Fruit fly (Drosophila melanogaster) whole organism, embryonic: ENCODE data around the gene Rpn1.

ENCODE experiments used
- ATbp ChIP-seq: fragments of 200-800 bp; sonication (Bioruptor generic); optimal IDR thresholded peaks from 2 replicates; lab custom pipeline; 2017; ENCODE audit warnings: missing biosample characterization, mild to moderate bottlenecking, missing genetic modification characterization, missing genetic modification reagents
- Awh ChIP-seq: fragments of 200-800 bp; sonication (Bioruptor generic); IDR thresholded peaks from 2 replicates; pipeline ENCODE4, ENCODE4 v1.3.6; 2022; ENCODE audit warnings: missing biosample characterization, missing genetic modification characterization
- B-H1 ChIP-seq: fragments of 200-800 bp; sonication (Bioruptor generic); IDR thresholded peaks from 3 replicates; pipeline ENCODE4 v1.3.6; 2022; ENCODE audit warnings: missing biosample characterization, missing genetic modification characterization
- BEAF-32 ChIP-seq: fragments of 200-800 bp; sonication (Bioruptor generic); optimal IDR thresholded peaks from 3 replicates; lab custom pipeline; 2017; ENCODE audit warnings: missing biosample characterization, missing genetic modification characterization, mild to moderate bottlenecking, moderate library complexity, missing genetic modification reagents
- CG10979 ChIP-seq: fragments of 200-800 bp; sonication (Bioruptor generic); optimal IDR thresholded peaks from 2 replicates; lab custom pipeline; 2018; ENCODE audit warnings: missing biosample characterization, mild to moderate bottlenecking, missing genetic modification characterization, moderate library complexity
- CG12744 ChIP-seq: fragments of 200-800 bp; sonication (Bioruptor generic); optimal IDR thresholded peaks from 2 replicates; lab custom pipeline; 2016; ENCODE audit warnings: missing biosample characterization, missing genetic modification characterization
- CG13894 ChIP-seq: fragments of 200-800 bp; sonication (Bioruptor generic); optimal IDR thresholded peaks from 3 replicates; lab custom pipeline; 2018; ENCODE audit warnings: missing biosample characterization, mild to moderate bottlenecking, missing genetic modification characterization, moderate library complexity
- CG1602 ChIP-seq: fragments of 200-800 bp; sonication (Bioruptor generic); optimal IDR thresholded peaks from 3 replicates; lab custom pipeline; 2016; ENCODE audit warnings: missing biosample characterization, missing genetic modification characterization
- CG17186 ChIP-seq: fragments of 200-800 bp; sonication (Bioruptor generic); optimal IDR thresholded peaks from 3 replicates; lab custom pipeline; 2017; ENCODE audit warnings: missing biosample characterization, missing genetic modification reagents, missing genetic modification characterization
- CG17328 ChIP-seq: fragments of 200-800 bp; sonication (Bioruptor generic); IDR thresholded peaks from 2 replicates; pipeline ENCODE4 v1.3.6; 2022; ENCODE audit warnings: missing biosample characterization, missing genetic modification characterization
- CG17568 ChIP-seq: fragments of 200-800 bp; sonication (Bioruptor generic); optimal IDR thresholded peaks from 2 replicates; lab custom pipeline; 2018; ENCODE audit warnings: missing biosample characterization, mild to moderate bottlenecking, missing genetic modification characterization, moderate library complexity
- CG18011 ChIP-seq: fragments of 200-800 bp; sonication (Bioruptor generic); optimal IDR thresholded peaks from 2 replicates; lab custom pipeline; 2017; ENCODE audit warnings: missing biosample characterization, missing genetic modification characterization, mild to moderate bottlenecking, moderate library complexity, missing genotype
- CG18599 ChIP-seq: fragments of 200-800 bp; sonication (Bioruptor generic); optimal IDR thresholded peaks from 3 replicates; lab custom pipeline; 2017; ENCODE audit warnings: missing biosample characterization, missing genetic modification characterization, mild to moderate bottlenecking, moderate library complexity, missing genetic modification reagents
- CG2199 ChIP-seq: fragments of 200-800 bp; sonication (Bioruptor generic); IDR thresholded peaks from 3 replicates; pipeline ENCODE4 v1.3.6; 2022; ENCODE audit warnings: missing biosample characterization, missing genetic modification characterization
- CG2875 ChIP-seq: fragments of 200-800 bp; sonication (Bioruptor generic); optimal IDR thresholded peaks from 2 replicates; lab custom pipeline; 2017; ENCODE audit warnings: missing biosample characterization, mild to moderate bottlenecking, missing genetic modification characterization, missing genetic modification reagents
- CG3281 ChIP-seq: fragments of 200-800 bp; sonication (Bioruptor generic); optimal IDR thresholded peaks from 3 replicates; lab custom pipeline; 2017; ENCODE audit warnings: missing biosample characterization, mild to moderate bottlenecking, missing genetic modification characterization
- CG33557 ChIP-seq: fragments of 200-800 bp; sonication (Bioruptor generic); optimal IDR thresholded peaks from 2 replicates; lab custom pipeline; 2019; ENCODE audit warnings: missing biosample characterization, mild to moderate bottlenecking, missing genetic modification characterization, moderate library complexity
- CG3847 ChIP-seq: fragments of 200-800 bp; sonication (Bioruptor generic); IDR thresholded peaks from 2 replicates; pipeline ENCODE4 v1.3.6; 2022; ENCODE audit warnings: missing biosample characterization, missing genetic modification characterization
- CG4282 ChIP-seq: fragments of 200-800 bp; sonication (Bioruptor generic); optimal IDR thresholded peaks from 2 replicates; lab custom pipeline; 2016; ENCODE audit warnings: missing biosample characterization, missing genetic modification characterization
- CG4730 ChIP-seq: fragments of 200-800 bp; sonication (Bioruptor generic); IDR thresholded peaks from 2 replicates; pipeline ENCODE4 v1.3.6; 2022; ENCODE audit warnings: missing biosample characterization, missing genetic modification characterization
- CG6765 ChIP-seq: fragments of 200-800 bp; sonication (Bioruptor generic); optimal IDR thresholded peaks from 3 replicates; lab custom pipeline; 2017; ENCODE audit warnings: missing biosample characterization, mild to moderate bottlenecking, missing genetic modification characterization
- CG7963 ChIP-seq: fragments of 200-800 bp; sonication (Bioruptor generic); IDR thresholded peaks from 3 replicates; pipeline ENCODE4 v1.3.6; 2022; ENCODE audit warnings: missing biosample characterization, missing genetic modification characterization; ENCODE audit not compliant: partially characterized antibody
- CG8388 ChIP-seq: fragments of 200-800 bp; sonication (Bioruptor generic); optimal IDR thresholded peaks from 2 replicates; lab custom pipeline; 2019; ENCODE audit warnings: missing biosample characterization, mild to moderate bottlenecking, missing genetic modification characterization, moderate library complexity
- CG9876 ChIP-seq: fragments of 200-800 bp; sonication (Bioruptor generic); optimal IDR thresholded peaks from 2 replicates; lab custom pipeline; 2016; ENCODE audit warnings: missing biosample characterization, missing genetic modification characterization
- CHES-1-like ChIP-seq: fragments of 200-800 bp; sonication (Bioruptor generic); optimal IDR thresholded peaks from 2 replicates; lab custom pipeline; 2016; ENCODE audit warnings: missing biosample characterization, missing genetic modification characterization
- CkIIα-i1 ChIP-seq: fragments of 200-800 bp; sonication (Bioruptor generic); IDR thresholded peaks from 2 replicates; pipeline ENCODE4 v1.3.6; 2022; ENCODE audit warnings: missing biosample characterization, missing genetic modification characterization
- Gsc ChIP-seq: fragments of 200-800 bp; sonication (Bioruptor generic); IDR thresholded peaks from 2 replicates; pipeline ENCODE4 v1.3.6; 2022; ENCODE audit warnings: missing biosample characterization, missing genetic modification characterization
- HmgZ ChIP-seq: fragments of 200-800 bp; sonication (Bioruptor generic); optimal IDR thresholded peaks from 2 replicates; lab custom pipeline; 2018; ENCODE audit warnings: missing biosample characterization, mild to moderate bottlenecking, missing genetic modification characterization
- Kr ChIP-seq: fragments of 200-800 bp; sonication (Bioruptor generic); optimal IDR thresholded peaks from 2 replicates; lab custom pipeline; 2017; ENCODE audit warnings: missing biosample characterization, mild to moderate bottlenecking, missing genetic modification characterization
- Med ChIP-seq: fragments of 200-800 bp; sonication (Bioruptor generic); peaks from one replicate; lab custom pipeline; 2016; ENCODE audit warnings: missing biosample characterization, missing genetic modification characterization, mild to moderate bottlenecking, inconsistent platforms, moderate library complexity
- Oaz ChIP-seq: fragments of 200-800 bp; sonication (Bioruptor generic); IDR thresholded peaks from 2 replicates; pipeline ENCODE4 v1.3.6; 2022; ENCODE audit warnings: missing biosample characterization, missing genetic modification characterization
- Six4 ChIP-seq: fragments of 200-800 bp; sonication (Bioruptor generic); optimal IDR thresholded peaks from 2 replicates; lab custom pipeline; 2016; ENCODE audit warnings: missing biosample characterization, missing genetic modification characterization
- Sry-δ ChIP-seq: fragments of 200-800 bp; sonication (Bioruptor generic); optimal IDR thresholded peaks from 2 replicates; lab custom pipeline; 2016; ENCODE audit warnings: missing biosample characterization, missing genetic modification characterization
- Xrp1 ChIP-seq: fragments of 200-800 bp; sonication (Bioruptor generic); IDR thresholded peaks from 2 replicates; pipeline ENCODE4 v1.3.6; 2022; ENCODE audit warnings: missing biosample characterization, missing genetic modification characterization
- ase ChIP-seq: fragments of 200-800 bp; sonication (Bioruptor generic); IDR thresholded peaks from 3 replicates; pipeline ENCODE4 v1.3.6; 2022; ENCODE audit warnings: missing biosample characterization, missing genetic modification characterization
- bcd ChIP-seq: fragments of 200-800 bp; sonication (Bioruptor generic); optimal IDR thresholded peaks from 2 replicates; lab custom pipeline; 2017; ENCODE audit warnings: missing biosample characterization, mild to moderate bottlenecking, missing genetic modification characterization
- bowl ChIP-seq: fragments of 200-800 bp; sonication (Bioruptor generic); IDR thresholded peaks from 2 replicates; pipeline ENCODE4 v1.3.6; 2022; ENCODE audit warnings: missing biosample characterization, missing genetic modification characterization
- chif ChIP-seq, 2 experiments: fragments of 200-800 bp; sonication (Bioruptor generic); optimal IDR thresholded peaks; 3 replicates each; lab custom pipeline; 2016; ENCODE audit warnings: missing biosample characterization in 2 of 2, missing genetic modification characterization in 2 of 2
- dm ChIP-seq: fragments of 200-800 bp; sonication (Bioruptor generic); optimal IDR thresholded peaks from 3 replicates; lab custom pipeline; 2016; ENCODE audit warnings: missing biosample characterization, missing genetic modification characterization
- emc ChIP-seq: fragments of 200-800 bp; sonication (Bioruptor generic); optimal IDR thresholded peaks from 2 replicates; lab custom pipeline; 2016; ENCODE audit warnings: missing biosample characterization, missing genetic modification characterization
- gt ChIP-seq: fragments of 200-800 bp; sonication (Bioruptor generic); IDR thresholded peaks from 2 replicates; pipeline ENCODE4 v1.3.6; 2022; ENCODE audit warnings: missing biosample characterization, missing genetic modification characterization
- lilli ChIP-seq: fragments of 200-800 bp; sonication (Bioruptor generic); optimal IDR thresholded peaks from 3 replicates; lab custom pipeline; 2016; ENCODE audit warnings: missing biosample characterization, missing genetic modification characterization
- seq ChIP-seq: fragments of 200-800 bp; sonication (Bioruptor generic); IDR thresholded peaks from 2 replicates; pipeline ENCODE4 v1.3.6; 2022; ENCODE audit warnings: missing biosample characterization, missing genetic modification characterization
- slou ChIP-seq: fragments of 200-800 bp; sonication (Bioruptor generic); optimal IDR thresholded peaks from 3 replicates; lab custom pipeline; 2016; ENCODE audit warnings: missing biosample characterization, missing genetic modification characterization
- tin ChIP-seq: fragments of 200-800 bp; sonication (Bioruptor generic); optimal IDR thresholded peaks from 3 replicates; lab custom pipeline; 2016; ENCODE audit warnings: missing biosample characterization, missing genetic modification characterization
- tio ChIP-seq: fragments of 200-800 bp; sonication (Bioruptor generic); optimal IDR thresholded peaks from 2 replicates; lab custom pipeline; 2017; ENCODE audit warnings: missing biosample characterization, missing genetic modification characterization, inconsistent platforms
- tx ChIP-seq: fragments of 200-800 bp; sonication (Bioruptor generic); optimal IDR thresholded peaks from 2 replicates; lab custom pipeline; 2016; ENCODE audit warnings: missing biosample characterization, missing genetic modification characterization
- vfl ChIP-seq: fragments of 200-800 bp; sonication (Bioruptor generic); optimal IDR thresholded peaks from 2 replicates; lab custom pipeline; 2016; ENCODE audit warnings: missing biosample characterization, missing genetic modification characterization
- wek ChIP-seq: fragments of 200-800 bp; sonication (Bioruptor generic); optimal IDR thresholded peaks from 3 replicates; lab custom pipeline; 2018; ENCODE audit warnings: missing biosample characterization, mild to moderate bottlenecking, missing genetic modification characterization, moderate library complexity

The Rpn1 gene

DNA sequence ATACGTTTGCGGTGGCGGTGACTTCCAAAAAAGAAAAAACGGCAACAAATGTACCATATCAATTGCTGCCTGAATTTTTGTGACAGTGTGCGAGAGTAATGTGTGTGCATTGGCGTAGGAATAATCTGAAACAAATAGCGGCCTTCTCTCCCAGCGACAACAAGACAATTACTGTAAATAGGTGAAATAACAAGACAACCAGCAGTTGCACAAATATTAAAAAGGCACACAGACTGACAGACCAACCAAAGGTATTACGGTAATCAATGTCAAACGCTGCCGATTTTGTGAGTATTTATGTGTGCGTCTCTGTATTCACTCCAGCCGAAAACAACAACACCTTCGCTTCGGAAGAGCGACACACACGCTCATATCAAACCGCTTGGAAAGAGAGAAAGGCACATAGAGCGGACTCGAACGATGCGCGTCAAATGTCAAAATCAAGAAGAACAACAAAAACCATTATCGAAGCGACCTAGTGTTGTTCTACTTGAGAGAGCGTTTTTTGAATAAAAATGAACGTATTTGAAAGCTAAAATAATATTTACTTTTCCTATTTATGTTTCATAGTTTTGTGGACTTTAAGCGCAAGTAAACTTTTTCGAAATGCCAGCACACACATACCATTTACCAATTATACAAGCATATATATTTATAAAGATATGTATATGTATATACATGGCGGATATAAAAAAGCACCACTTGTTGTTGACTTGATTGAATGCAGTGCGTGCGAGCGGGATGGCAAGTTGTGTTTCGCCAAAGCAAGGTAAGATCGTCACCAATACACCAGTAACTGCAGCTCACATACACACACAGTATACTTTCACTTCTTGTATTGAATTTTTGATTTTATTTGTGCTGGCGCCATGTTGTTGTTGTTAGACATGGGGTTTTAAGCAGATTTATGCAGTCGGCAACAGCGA lies 7.8 kb upstream of the Rpn1 start (continued):
- TF ChIP-seq CG3847 (GFP tag; lab: Robert Waterston, UW) (no peak; the same call in 1 of the 2 replicates), Six4 (GFP tag; lab: Kevin White, UChicago) (peak; percentile 16), CG17186 (GFP tag; lab: Kevin White, UChicago) (no peak), vfl (GFP tag; lab: Kevin White, UChicago) (no peak), tin (peak; percentile 12), gt (GFP tag; lab: Robert Waterston, UW) (no peak), CG13894 (tag; lab: Kevin White, UChicago) (peak; percentile 10), Awh (GFP tag; lab: Robert Waterston, UW) (peak; percentile 82), Gsc (no peak), CG8388 (GFP tag; lab: Kevin White, UChicago) (peak; percentile 0), CG17328 (GFP tag; lab: Robert Waterston, UW) (peak; percentile 53), Xrp1 (GFP tag; lab: Robert Waterston, UW) (peak; percentile 78), tio (GFP tag; lab: Kevin White, UChicago) (no peak), CG18599 (GFP tag; lab: Kevin White, UChicago) (peak; percentile 88), CG17568 (GFP tag; lab: Kevin White, UChicago) (peak; percentile 70), CG2199 (GFP tag; lab: Robert Waterston, UW) (peak; percentile 83; the same call in 2 of the 3 replicates), BEAF-32 (GFP tag; lab: Kevin White, UChicago) (no peak), Med (GFP tag; lab: Kevin White, UChicago) (peak; percentile 95), chif (GFP tag; optimal IDR thresholded peaks at IDR 0.05; lab: Kevin White, UChicago) (peak; percentile 34 to 43), CG12744 (GFP tag; lab: Kevin White, UChicago) (peak; percentile 27), CG2875 (GFP tag; lab: Kevin White, UChicago) (peak; percentile 75), seq (GFP tag; lab: Robert Waterston, UW) (peak; percentile 68; the same call in 1 of the 2 replicates), CG6765 (GFP tag; lab: Kevin White, UChicago) (peak; percentile 30), dm (GFP tag; lab: Kevin White, UChicago) (peak; percentile 4), bowl (peak; percentile 17; the same call in 1 of the 2 replicates), CG4730 (GFP tag; lab: Robert Waterston, UW) (no peak), Oaz (GFP tag; lab: Robert Waterston, UW) (no peak; the same call in 1 of the 2 replicates), CkIIα-i1 (no peak), HmgZ (tag; lab: Kevin White, UChicago) (peak; percentile 58), ATbp (GFP tag; lab: Kevin White, UChicago) (peak; percentile 90), CHES-1-like (GFP tag; lab: Kevin White, UChicago) (peak; percentile 78), CG10979 (tag; lab: Kevin White, UChicago) (peak; percentile 22), CG3281 (GFP tag; lab: Kevin White, UChicago) (peak; percentile 67), CG4282 (GFP tag; lab: Kevin White, UChicago) (peak; percentile 7), Sry-δ (peak; percentile 23), CG18011 (peak; percentile 33), slou (GFP tag; lab: Kevin White, UChicago) (peak; percentile 40), CG1602 (GFP tag; lab: Kevin White, UChicago) (no peak), lilli (GFP tag; lab: Kevin White, UChicago) (peak; percentile 24), ase (GFP tag; lab: Robert Waterston, UW) (0 out of 3 replicates have a peak, but pooled peaks have one; percentile 23), CG9876 (GFP tag; lab: Kevin White, UChicago) (peak; percentile 30), Kr (GFP tag; lab: Kevin White, UChicago) (peak; percentile 22), CG33557 (peak; percentile 41), B-H1 (GFP tag; lab: Robert Waterston, UW) (no peak; the same call in 2 of the 3 replicates), CG7963 (no peak), wek (GFP tag; lab: Kevin White, UChicago) (peak; percentile 77), bcd (GFP tag; lab: Kevin White, UChicago) (peak; percentile 66), emc (GFP tag; lab: Kevin White, UChicago) (peak; percentile 32), tx (peak; percentile 13)
